Worm (Caenorhabditis elegans): ENCODE data around the gene sqst-3.

- TF ChIP-seq snpc-4 (tag; optimal IDR thresholded peaks at IDR 0.05) (no peak), nhr-2 (tag; optimal IDR thresholded peaks at IDR 0.05) (no peak), elt-3 (tag; optimal IDR thresholded peaks at IDR 0.05) (no peak), ces-1 (GFP tag; optimal IDR thresholded peaks at IDR 0.05) (no peak)
Measured at ce11 chrV:19217675-19218074, 12.9 kb upstream of the sqst-3 start, which contains the start of gene oac-49.
